Worm (Caenorhabditis elegans) whole organism, L2 larva: Measurements from ENCODE around the gene F14F7.5.

Source experiments
- C34F6.9 ChIP-seq: fragments of 150-350 bp; optimal IDR thresholded peaks from 2 replicates; lab custom pipeline; 2014; ENCODE audit warnings: missing biosample characterization, missing genetic modification characterization
- F13H6.1 ChIP-seq: sonication (generic microtip); optimal IDR thresholded peaks from 2 replicates; lab custom pipeline; 2016; ENCODE audit warnings: missing genetic modification characterization, missing compliant biosample characterization
- R02D3.7 ChIP-seq: fragments of 150-350 bp; optimal IDR thresholded peaks from 2 replicates; lab custom pipeline; 2014; ENCODE audit warnings: missing biosample characterization, missing genetic modification characterization
- Y55F3AM.14 ChIP-seq: fragments of 200-800 bp; sonication (Bioruptor generic); optimal IDR thresholded peaks from 2 replicates; lab custom pipeline; 2018; ENCODE audit warnings: mild to moderate bottlenecking, missing genetic modification characterization, missing compliant biosample characterization
- ZK546.5 ChIP-seq: sonication (generic microtip); optimal IDR thresholded peaks from 2 replicates; lab custom pipeline; 2017; ENCODE audit warnings: missing biosample characterization, missing genetic modification characterization
- alr-1 ChIP-seq: fragments of 150-350 bp; optimal IDR thresholded peaks from 2 replicates; lab custom pipeline; 2014; ENCODE audit warnings: missing biosample characterization, missing genetic modification characterization
- aly-2 ChIP-seq: fragments of 150-350 bp; optimal IDR thresholded peaks from 2 replicates; lab custom pipeline; 2014; ENCODE audit warnings: missing biosample characterization, missing genetic modification characterization
- ama-1 ChIP-seq: fragments of 150-350 bp; optimal IDR thresholded peaks from 2 replicates; lab custom pipeline; 2018; ENCODE audit warnings: inconsistent platforms
- blmp-1 ChIP-seq: sonication (generic microtip); optimal IDR thresholded peaks from 2 replicates; lab custom pipeline; 2017; ENCODE audit warnings: missing genetic modification characterization, mild to moderate bottlenecking, missing compliant biosample characterization, antibody characterized with exemption, moderate library complexity; ENCODE audit not compliant: insufficient read depth
- ceh-16 ChIP-seq: fragments of 150-350 bp; optimal IDR thresholded peaks from 2 replicates; lab custom pipeline; 2014; ENCODE audit warnings: missing biosample characterization, missing genetic modification characterization
- crh-2 ChIP-seq: sonication (generic microtip); optimal IDR thresholded peaks from 2 replicates; lab custom pipeline; 2017; ENCODE audit warnings: missing biosample characterization, missing genetic modification characterization
- egl-27 ChIP-seq: sonication (generic microtip); optimal IDR thresholded peaks from 3 replicates; lab custom pipeline; 2017; ENCODE audit warnings: missing biosample characterization, missing genetic modification reagents, missing genetic modification characterization
- elt-1 ChIP-seq: fragments of 150-350 bp; optimal IDR thresholded peaks from 2 replicates; lab custom pipeline; 2014; ENCODE audit warnings: missing biosample characterization, missing genetic modification characterization
- elt-3 ChIP-seq: sonication (generic microtip); optimal IDR thresholded peaks from 2 replicates; lab custom pipeline; 2017; ENCODE audit warnings: missing biosample characterization, missing genetic modification characterization
- fos-1 ChIP-seq: fragments of 150-350 bp; optimal IDR thresholded peaks from 2 replicates; lab custom pipeline; 2014; ENCODE audit warnings: missing biosample characterization, missing genetic modification characterization
- gmeb-1 ChIP-seq: fragments of 150-350 bp; optimal IDR thresholded peaks from 2 replicates; lab custom pipeline; 2014; ENCODE audit warnings: missing biosample characterization, missing genetic modification characterization
- lin-11 ChIP-seq: fragments of 150-350 bp; sonication (generic microtip); optimal IDR thresholded peaks from 2 replicates; lab custom pipeline; 2014; ENCODE audit warnings: missing biosample characterization, missing genetic modification characterization, inconsistent platforms, mixed read lengths
- lin-13 ChIP-seq: fragments of 150-350 bp; optimal IDR thresholded peaks from 2 replicates; lab custom pipeline; 2014; ENCODE audit warnings: missing biosample characterization, missing genetic modification reagents, missing genetic modification characterization
- lin-39 ChIP-seq: fragments of 150-350 bp; optimal IDR thresholded peaks from 2 replicates; lab custom pipeline; 2014; ENCODE audit warnings: missing biosample characterization, missing genetic modification reagents, missing genetic modification characterization
- lsy-2 ChIP-seq, 2 experiments: fragments of 150-350 bp in 1 of 2; sonication (generic microtip) in 1 of 2; optimal IDR thresholded peaks; 2 replicates each; lab custom pipeline; 2014 to 2017; ENCODE audit warnings: missing biosample characterization in 2 of 2, missing genetic modification characterization in 2 of 2
- mab-5 ChIP-seq: fragments of 150-350 bp; optimal IDR thresholded peaks from 2 replicates; lab custom pipeline; 2014; ENCODE audit warnings: missing biosample characterization, missing genetic modification characterization
- mbf-1 ChIP-seq: sonication (generic microtip); optimal IDR thresholded peaks from 2 replicates; lab custom pipeline; 2017; ENCODE audit warnings: missing biosample characterization, missing genetic modification characterization
- mdl-1 ChIP-seq, 2 experiments: fragments of 150-350 bp in 1 of 2; sonication (generic microtip) in 1 of 2; optimal IDR thresholded peaks; 2 replicates each; lab custom pipeline; 2017; ENCODE audit warnings: missing biosample characterization in 2 of 2, missing genetic modification characterization in 2 of 2
- nhr-10 ChIP-seq: sonication (generic microtip); optimal IDR thresholded peaks from 2 replicates; lab custom pipeline; 2017; ENCODE audit warnings: missing biosample characterization, missing genetic modification characterization
- nhr-11 ChIP-seq: fragments of 150-350 bp; optimal IDR thresholded peaks from 2 replicates; lab custom pipeline; 2014; ENCODE audit warnings: missing biosample characterization, missing genetic modification characterization
- nhr-129 ChIP-seq: fragments of 150-350 bp; optimal IDR thresholded peaks from 2 replicates; lab custom pipeline; 2014; ENCODE audit warnings: missing biosample characterization, missing genetic modification characterization
- nhr-21 ChIP-seq: fragments of 150-350 bp; optimal IDR thresholded peaks from 2 replicates; lab custom pipeline; 2014; ENCODE audit warnings: missing biosample characterization, missing genetic modification characterization
- nhr-23 ChIP-seq: fragments of 150-350 bp; optimal IDR thresholded peaks from 2 replicates; lab custom pipeline; 2014; ENCODE audit warnings: missing biosample characterization, missing genetic modification reagents, missing genetic modification characterization
- nhr-237 ChIP-seq: fragments of 150-350 bp; optimal IDR thresholded peaks from 2 replicates; lab custom pipeline; 2014; ENCODE audit warnings: missing biosample characterization, missing genetic modification characterization
- nhr-25 ChIP-seq: fragments of 150-350 bp; sonication (generic microtip); optimal IDR thresholded peaks from 3 replicates; lab custom pipeline; 2014; ENCODE audit warnings: missing biosample characterization, missing genetic modification characterization
- nhr-6 ChIP-seq: fragments of 150-350 bp; optimal IDR thresholded peaks from 2 replicates; lab custom pipeline; 2014; ENCODE audit warnings: missing biosample characterization, missing genetic modification characterization
- nhr-77 ChIP-seq: fragments of 150-350 bp; optimal IDR thresholded peaks from 2 replicates; lab custom pipeline; 2014; ENCODE audit warnings: missing biosample characterization, missing genetic modification characterization
- sem-4 ChIP-seq: fragments of 150-350 bp; optimal IDR thresholded peaks from 2 replicates; lab custom pipeline; 2014; ENCODE audit warnings: missing biosample characterization, missing genetic modification reagents, missing genetic modification characterization
- skn-1 ChIP-seq: sonication (generic microtip); optimal IDR thresholded peaks from 2 replicates; lab custom pipeline; 2017; ENCODE audit warnings: missing biosample characterization, missing genetic modification characterization
- sma-3 ChIP-seq: sonication (generic microtip); optimal IDR thresholded peaks from 2 replicates; lab custom pipeline; 2016; ENCODE audit warnings: missing genetic modification reagents, missing genetic modification characterization, missing compliant biosample characterization
- sma-9 ChIP-seq, 2 experiments: fragments of 150-350 bp in 1 of 2; sonication (generic microtip) in 1 of 2; optimal IDR thresholded peaks; 2 replicates each; lab custom pipeline; 2014 to 2016; ENCODE audit warnings: missing genetic modification characterization in 2 of 2, mild to moderate bottlenecking in 1 of 2, missing biosample characterization in 1 of 2, missing compliant biosample characterization in 1 of 2, missing genetic modification reagents in 1 of 2, moderate library complexity in 1 of 2
- unc-39 ChIP-seq: fragments of 150-350 bp; optimal IDR thresholded peaks from 2 replicates; lab custom pipeline; 2014; ENCODE audit warnings: missing biosample characterization, missing genetic modification characterization
- unc-55 ChIP-seq: fragments of 150-350 bp; sonication (generic microtip); optimal IDR thresholded peaks from 3 replicates; lab custom pipeline; 2014; ENCODE audit warnings: missing biosample characterization, missing genetic modification reagents, missing genetic modification characterization
- unc-62 ChIP-seq: fragments of 150-350 bp; optimal IDR thresholded peaks from 2 replicates; lab custom pipeline; 2014; ENCODE audit warnings: missing biosample characterization, missing genetic modification reagents, missing genetic modification characterization
- zag-1 ChIP-seq: fragments of 150-350 bp; optimal IDR thresholded peaks from 2 replicates; lab custom pipeline; 2014; ENCODE audit warnings: missing biosample characterization, missing genetic modification characterization
- ztf-1 ChIP-seq: fragments of 200-800 bp; sonication (Bioruptor generic); conservative IDR thresholded peaks from 2 replicates; pipeline ENCODE4 v1.3.6; 2022; ENCODE audit warnings: missing genetic modification characterization, missing compliant biosample characterization
- ztf-11 ChIP-seq: sonication (generic microtip); optimal IDR thresholded peaks from 2 replicates; lab custom pipeline; 2017; ENCODE audit warnings: missing biosample characterization, missing genetic modification characterization
- ztf-4 ChIP-seq: fragments of 150-350 bp; optimal IDR thresholded peaks from 2 replicates; lab custom pipeline; 2014; ENCODE audit warnings: missing biosample characterization, missing genetic modification characterization

F14F7.5 gene

DNA sequence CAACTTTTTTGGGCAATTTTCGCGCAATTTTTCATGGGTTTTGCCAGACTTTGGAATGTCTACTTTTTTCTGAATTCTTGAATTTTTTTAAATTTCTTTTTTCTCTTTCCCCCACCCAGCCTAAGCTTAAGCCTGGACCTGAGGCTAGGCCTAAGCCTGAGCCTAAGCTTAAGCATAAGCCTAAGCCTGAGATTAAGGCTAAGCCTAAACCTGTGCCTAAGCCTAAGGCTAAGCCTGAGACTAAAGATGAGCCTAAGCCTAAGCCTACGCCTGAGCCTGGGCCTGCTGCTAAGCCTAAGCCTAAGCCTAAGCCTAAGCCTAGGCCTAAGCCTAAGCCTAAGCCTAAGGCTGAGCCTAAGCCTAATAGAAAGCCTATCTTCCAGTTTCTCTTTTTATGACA lies 24.4 kb downstream of the F14F7.5 start:
- TF ChIP-seq C34F6.9 (tag; lab: Kevin White, UChicago) (no peak), nhr-237 (no peak)

DNA sequence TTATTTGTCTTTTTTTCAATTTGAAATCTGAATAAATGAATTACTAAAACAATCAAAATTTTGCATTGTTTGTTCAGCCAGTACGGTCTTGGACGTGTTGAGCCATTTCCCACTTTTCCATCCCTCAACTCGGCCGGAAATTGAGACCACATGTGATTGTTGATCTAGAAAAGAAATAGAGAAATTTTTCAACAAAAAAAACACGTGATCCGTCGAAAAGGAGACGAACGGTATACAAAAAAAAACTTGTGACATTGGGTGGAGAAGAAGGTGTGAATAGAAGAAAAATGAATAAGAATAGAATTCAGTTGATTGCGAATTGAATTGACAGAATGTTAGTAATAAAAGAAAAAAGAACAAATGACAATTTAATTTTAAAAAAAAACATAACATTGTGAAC lies 24.9 kb downstream of the F14F7.5 start:
- TF ChIP-seq nhr-129 (tag; lab: Kevin White, UChicago), result peak; percentile 23
- no peak for TF ChIP-seq nhr-10
- no peak for TF ChIP-seq lin-39 (tag; lab: Kevin White, UChicago)
- TF ChIP-seq Y55F3AM.14, result no peak

DNA sequence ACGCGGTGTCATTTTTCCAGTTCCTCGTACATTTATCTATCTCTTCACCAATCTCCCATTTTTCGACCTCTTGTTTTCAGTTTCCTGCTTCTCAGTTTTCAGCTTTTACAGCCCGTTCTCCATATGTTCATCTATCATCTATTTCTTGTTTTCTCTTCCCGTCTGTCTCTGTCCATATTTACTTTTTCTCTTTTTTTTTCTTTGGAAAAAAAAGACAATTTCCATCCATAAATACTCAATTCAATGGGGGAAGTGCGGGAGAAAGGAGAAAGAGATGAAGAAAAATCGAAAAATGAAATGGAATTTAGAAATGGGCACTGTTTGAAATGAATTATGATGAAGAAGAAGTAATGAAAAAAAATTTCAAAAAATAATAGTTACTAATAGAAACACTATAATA lies 26.3 kb downstream of the F14F7.5 start:
- TF ChIP-seq R02D3.7 (tag; lab: Kevin White, UChicago) (no peak), unc-55 (GFP tag; lab: Kevin White, UChicago) (peak; percentile 74)
- TF ChIP-seq, all 48 proteins: peak for 1

DNA sequence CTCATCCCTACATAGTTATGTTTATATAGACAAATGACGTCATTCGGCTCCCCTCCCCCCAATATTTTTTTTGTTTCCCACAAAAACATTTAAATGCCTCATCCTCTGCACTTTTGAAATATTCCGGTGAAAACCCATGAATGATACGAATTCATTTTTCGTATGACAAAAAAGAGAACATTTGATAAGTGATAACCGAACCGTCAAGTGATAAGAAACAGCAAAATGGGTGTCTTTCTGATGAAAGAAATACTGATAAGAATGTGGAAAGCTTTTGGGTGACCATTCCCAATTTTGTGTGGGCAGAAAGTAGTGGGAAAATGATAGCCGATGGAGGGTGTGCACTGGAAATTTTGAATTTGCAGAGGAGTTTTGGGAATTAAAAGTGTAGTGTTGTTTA lies 27.5 kb downstream of the F14F7.5 start:
- TF ChIP-seq C34F6.9 (tag; lab: Kevin White, UChicago) (peak; percentile 10), lsy-2 (tag; optimal IDR thresholded peaks at IDR 0.05; lab: Kevin White, UChicago) (peak in 1 of 2 experiments; percentile 31), ceh-16 (no peak), F13H6.1 (tag; lab: Kevin White, UChicago) (peak; percentile 20), crh-2 (tag; lab: Kevin White, UChicago) (peak; percentile 54), fos-1 (peak; percentile 99), sma-9 (GFP tag; optimal IDR thresholded peaks at IDR 0.05; lab: Kevin White, UChicago) (peak; percentile 73), sma-9 (tag; optimal IDR thresholded peaks at IDR 0.05; lab: Kevin White, UChicago) (no peak), skn-1 (peak; percentile 58), R02D3.7 (tag; lab: Kevin White, UChicago) (no peak)

DNA sequence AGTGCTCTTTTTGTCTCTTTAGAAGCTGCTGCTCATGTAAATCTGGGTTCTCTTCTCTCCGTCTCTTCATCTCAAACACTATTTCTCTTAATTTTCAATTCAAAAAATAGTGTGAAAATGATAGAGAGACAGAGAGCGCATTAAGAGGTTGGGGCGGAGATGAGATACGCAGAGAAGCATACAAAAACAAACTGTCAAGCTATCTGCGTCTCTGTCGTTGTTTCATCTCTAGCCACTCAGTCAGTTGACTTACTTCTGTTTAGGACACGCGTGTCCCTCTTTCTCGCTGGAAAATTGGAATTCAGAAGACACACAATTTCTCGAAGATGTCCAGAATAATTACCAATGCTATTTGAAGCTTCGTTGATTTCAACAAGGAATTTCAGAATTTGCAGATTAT lies 29.3 kb downstream of the F14F7.5 start:
- TF ChIP-seq blmp-1 (tag; lab: Kevin White, UChicago) (peak; percentile 64), nhr-23 (tag; lab: Kevin White, UChicago) (no peak), skn-1 (peak; percentile 13), zag-1 (peak; percentile 91), unc-62 (GFP tag; lab: Kevin White, UChicago) (peak; percentile 76), lin-13 (peak; percentile 92), nhr-25 (tag; lab: Kevin White, UChicago) (peak; percentile 97), ama-1 (lab: Kevin White, UChicago) (peak; percentile 98), fos-1 (peak; percentile 87), ztf-4 (tag; lab: Kevin White, UChicago) (peak; percentile 96), lsy-2 (tag; optimal IDR thresholded peaks at IDR 0.05; lab: Kevin White, UChicago) (peak; percentile 88 to 96), mab-5 (tag; lab: Kevin White, UChicago) (peak; percentile 95), F13H6.1 (tag; lab: Kevin White, UChicago) (peak; percentile 96), nhr-77 (peak; percentile 19), ceh-16 (peak; percentile 55), nhr-11 (no peak), R02D3.7 (tag; lab: Kevin White, UChicago) (peak; percentile 40), alr-1 (tag; lab: Kevin White, UChicago) (peak; percentile 30), nhr-6 (tag; lab: Kevin White, UChicago) (peak; percentile 98), ztf-11 (peak; percentile 3), unc-39 (tag; lab: Kevin White, UChicago) (no peak), C34F6.9 (tag; lab: Kevin White, UChicago) (peak; percentile 99), Y55F3AM.14 (no peak), aly-2 (tag; lab: Kevin White, UChicago) (no peak), egl-27 (tag; lab: Kevin White, UChicago) (peak; percentile 96), sem-4 (peak; percentile 99), nhr-129 (tag; lab: Kevin White, UChicago) (peak; percentile 97), elt-1 (no peak), nhr-237 (peak; percentile 54), ztf-1 (GFP tag; lab: Robert Waterston, UW) (no peak), gmeb-1 (tag; lab: Kevin White, UChicago) (peak; percentile 83), sma-3 (GFP tag; lab: Kevin White, UChicago) (peak; percentile 79), lin-11 (peak; percentile 68), lin-39 (tag; lab: Kevin White, UChicago) (no peak), elt-3 (tag; lab: Kevin White, UChicago) (no peak), nhr-21 (tag; lab: Kevin White, UChicago) (peak; percentile 91), crh-2 (tag; lab: Kevin White, UChicago) (peak; percentile 98), sma-9 (GFP tag; optimal IDR thresholded peaks at IDR 0.05; lab: Kevin White, UChicago) (peak; percentile 99), sma-9 (tag; optimal IDR thresholded peaks at IDR 0.05; lab: Kevin White, UChicago) (peak; percentile 57), mbf-1 (tag; lab: Kevin White, UChicago) (no peak), unc-55 (GFP tag; lab: Kevin White, UChicago) (peak; percentile 96), mdl-1 (tag; optimal IDR thresholded peaks at IDR 0.05; lab: Kevin White, UChicago) (peak; percentile 80 to 88), ZK546.5 (peak; percentile 47), nhr-10 (peak; percentile 57)
